Worm (Caenorhabditis elegans) whole organism, L2 larva: ENCODE results near the gene Y54G2A.72.

Source experiments
- C34F6.9 ChIP-seq: fragments of 150-350 bp; optimal IDR thresholded peaks from 2 replicates; lab custom pipeline; 2014; ENCODE audit warnings: missing biosample characterization, missing genetic modification characterization
- F13H6.1 ChIP-seq: sonication (generic microtip); optimal IDR thresholded peaks from 2 replicates; lab custom pipeline; 2016; ENCODE audit warnings: missing genetic modification characterization, missing compliant biosample characterization
- R02D3.7 ChIP-seq: fragments of 150-350 bp; optimal IDR thresholded peaks from 2 replicates; lab custom pipeline; 2014; ENCODE audit warnings: missing biosample characterization, missing genetic modification characterization
- Y55F3AM.14 ChIP-seq: fragments of 200-800 bp; sonication (Bioruptor generic); optimal IDR thresholded peaks from 2 replicates; lab custom pipeline; 2018; ENCODE audit warnings: mild to moderate bottlenecking, missing genetic modification characterization, missing compliant biosample characterization
- ZK546.5 ChIP-seq: sonication (generic microtip); optimal IDR thresholded peaks from 2 replicates; lab custom pipeline; 2017; ENCODE audit warnings: missing biosample characterization, missing genetic modification characterization
- alr-1 ChIP-seq: fragments of 150-350 bp; optimal IDR thresholded peaks from 2 replicates; lab custom pipeline; 2014; ENCODE audit warnings: missing biosample characterization, missing genetic modification characterization
- aly-2 ChIP-seq: fragments of 150-350 bp; optimal IDR thresholded peaks from 2 replicates; lab custom pipeline; 2014; ENCODE audit warnings: missing biosample characterization, missing genetic modification characterization
- blmp-1 ChIP-seq: sonication (generic microtip); optimal IDR thresholded peaks from 2 replicates; lab custom pipeline; 2017; ENCODE audit warnings: missing genetic modification characterization, mild to moderate bottlenecking, missing compliant biosample characterization, antibody characterized with exemption, moderate library complexity; ENCODE audit not compliant: insufficient read depth
- ceh-16 ChIP-seq: fragments of 150-350 bp; optimal IDR thresholded peaks from 2 replicates; lab custom pipeline; 2014; ENCODE audit warnings: missing biosample characterization, missing genetic modification characterization
- crh-2 ChIP-seq: sonication (generic microtip); optimal IDR thresholded peaks from 2 replicates; lab custom pipeline; 2017; ENCODE audit warnings: missing biosample characterization, missing genetic modification characterization
- dmd-4 ChIP-seq: sonication (generic microtip); optimal IDR thresholded peaks from 2 replicates; lab custom pipeline; 2017; ENCODE audit warnings: missing biosample characterization, missing genetic modification characterization
- egl-27 ChIP-seq: sonication (generic microtip); optimal IDR thresholded peaks from 3 replicates; lab custom pipeline; 2017; ENCODE audit warnings: missing biosample characterization, missing genetic modification reagents, missing genetic modification characterization
- elt-3 ChIP-seq: sonication (generic microtip); optimal IDR thresholded peaks from 2 replicates; lab custom pipeline; 2017; ENCODE audit warnings: missing biosample characterization, missing genetic modification characterization
- gmeb-1 ChIP-seq: fragments of 150-350 bp; optimal IDR thresholded peaks from 2 replicates; lab custom pipeline; 2014; ENCODE audit warnings: missing biosample characterization, missing genetic modification characterization
- lin-11 ChIP-seq: fragments of 150-350 bp; sonication (generic microtip); optimal IDR thresholded peaks from 2 replicates; lab custom pipeline; 2014; ENCODE audit warnings: missing biosample characterization, missing genetic modification characterization, inconsistent platforms, mixed read lengths
- lin-39 ChIP-seq: fragments of 150-350 bp; optimal IDR thresholded peaks from 2 replicates; lab custom pipeline; 2014; ENCODE audit warnings: missing biosample characterization, missing genetic modification reagents, missing genetic modification characterization
- mbf-1 ChIP-seq: sonication (generic microtip); optimal IDR thresholded peaks from 2 replicates; lab custom pipeline; 2017; ENCODE audit warnings: missing biosample characterization, missing genetic modification characterization
- mdl-1 ChIP-seq, 2 experiments: fragments of 150-350 bp in 1 of 2; sonication (generic microtip) in 1 of 2; optimal IDR thresholded peaks; 2 replicates each; lab custom pipeline; 2017; ENCODE audit warnings: missing biosample characterization in 2 of 2, missing genetic modification characterization in 2 of 2
- nhr-11 ChIP-seq: fragments of 150-350 bp; optimal IDR thresholded peaks from 2 replicates; lab custom pipeline; 2014; ENCODE audit warnings: missing biosample characterization, missing genetic modification characterization
- nhr-12 ChIP-seq: fragments of 150-350 bp; optimal IDR thresholded peaks from 2 replicates; lab custom pipeline; 2014; ENCODE audit warnings: missing biosample characterization, missing genetic modification characterization
- nhr-21 ChIP-seq: fragments of 150-350 bp; optimal IDR thresholded peaks from 2 replicates; lab custom pipeline; 2014; ENCODE audit warnings: missing biosample characterization, missing genetic modification characterization
- nhr-23 ChIP-seq: fragments of 150-350 bp; optimal IDR thresholded peaks from 2 replicates; lab custom pipeline; 2014; ENCODE audit warnings: missing biosample characterization, missing genetic modification reagents, missing genetic modification characterization
- nhr-237 ChIP-seq: fragments of 150-350 bp; optimal IDR thresholded peaks from 2 replicates; lab custom pipeline; 2014; ENCODE audit warnings: missing biosample characterization, missing genetic modification characterization
- nhr-25 ChIP-seq: fragments of 150-350 bp; sonication (generic microtip); optimal IDR thresholded peaks from 3 replicates; lab custom pipeline; 2014; ENCODE audit warnings: missing biosample characterization, missing genetic modification characterization
- peb-1 ChIP-seq: fragments of 150-350 bp; optimal IDR thresholded peaks from 2 replicates; lab custom pipeline; 2014; ENCODE audit warnings: missing biosample characterization, missing genetic modification characterization
- sem-4 ChIP-seq: fragments of 150-350 bp; optimal IDR thresholded peaks from 2 replicates; lab custom pipeline; 2014; ENCODE audit warnings: missing biosample characterization, missing genetic modification reagents, missing genetic modification characterization
- skn-1 ChIP-seq: sonication (generic microtip); optimal IDR thresholded peaks from 2 replicates; lab custom pipeline; 2017; ENCODE audit warnings: missing biosample characterization, missing genetic modification characterization
- sma-3 ChIP-seq: sonication (generic microtip); optimal IDR thresholded peaks from 2 replicates; lab custom pipeline; 2016; ENCODE audit warnings: missing genetic modification reagents, missing genetic modification characterization, missing compliant biosample characterization
- sma-9 ChIP-seq, 2 experiments: fragments of 150-350 bp in 1 of 2; sonication (generic microtip) in 1 of 2; optimal IDR thresholded peaks; 2 replicates each; lab custom pipeline; 2014 to 2016; ENCODE audit warnings: missing genetic modification characterization in 2 of 2, mild to moderate bottlenecking in 1 of 2, missing biosample characterization in 1 of 2, missing compliant biosample characterization in 1 of 2, missing genetic modification reagents in 1 of 2, moderate library complexity in 1 of 2
- snpc-4 ChIP-seq: fragments of 150-350 bp; optimal IDR thresholded peaks from 2 replicates; lab custom pipeline; 2014; ENCODE audit warnings: missing biosample characterization, missing genetic modification characterization
- unc-39 ChIP-seq: fragments of 150-350 bp; optimal IDR thresholded peaks from 2 replicates; lab custom pipeline; 2014; ENCODE audit warnings: missing biosample characterization, missing genetic modification characterization
- unc-55 ChIP-seq: fragments of 150-350 bp; sonication (generic microtip); optimal IDR thresholded peaks from 3 replicates; lab custom pipeline; 2014; ENCODE audit warnings: missing biosample characterization, missing genetic modification reagents, missing genetic modification characterization
- unc-62 ChIP-seq: fragments of 150-350 bp; optimal IDR thresholded peaks from 2 replicates; lab custom pipeline; 2014; ENCODE audit warnings: missing biosample characterization, missing genetic modification reagents, missing genetic modification characterization
- ztf-11 ChIP-seq: sonication (generic microtip); optimal IDR thresholded peaks from 2 replicates; lab custom pipeline; 2017; ENCODE audit warnings: missing biosample characterization, missing genetic modification characterization
- ztf-4 ChIP-seq: fragments of 150-350 bp; optimal IDR thresholded peaks from 2 replicates; lab custom pipeline; 2014; ENCODE audit warnings: missing biosample characterization, missing genetic modification characterization

The Y54G2A.72 gene

ce11 chrIV:2762380-2762779, 15.6 kb upstream of the Y54G2A.72 start, which contains the start of gene Y54G2A.77:
TSS of gene Y54G2A.77 (plus strand) at chrIV:2762680.
- no peak for TF ChIP-seq nhr-23 (tag; lab: Kevin White, UChicago)
- TF ChIP-seq egl-27 (tag; lab: Kevin White, UChicago) = no peak
- TF ChIP-seq R02D3.7 (tag; lab: Kevin White, UChicago) = no peak
- no peak for TF ChIP-seq skn-1 (tag; lab: Kevin White, UChicago)
- no peak for TF ChIP-seq F13H6.1 (tag; lab: Kevin White, UChicago)
- no peak for TF ChIP-seq ztf-4 (tag; lab: Kevin White, UChicago)
- no peak for TF ChIP-seq sma-3 (GFP tag; lab: Kevin White, UChicago)
- no peak for TF ChIP-seq nhr-237 (tag; lab: Kevin White, UChicago)
- no peak for TF ChIP-seq ZK546.5
- no peak for TF ChIP-seq peb-1
- TF ChIP-seq ztf-11 (tag; lab: Kevin White, UChicago) = no peak
- no peak for TF ChIP-seq dmd-4 (tag; lab: Kevin White, UChicago)
- no peak for TF ChIP-seq unc-62 (GFP tag; lab: Kevin White, UChicago)
- no peak for TF ChIP-seq lin-11 (tag; lab: Kevin White, UChicago)
- TF ChIP-seq mdl-1 (tag; optimal IDR thresholded peaks at IDR 0.05; lab: Kevin White, UChicago) = no peak
- TF ChIP-seq C34F6.9 (tag; lab: Kevin White, UChicago) = no peak
- no peak for TF ChIP-seq aly-2 (tag; lab: Kevin White, UChicago)
- no peak for TF ChIP-seq sem-4 (tag; lab: Kevin White, UChicago)

- TF ChIP-seq nhr-25 (tag; lab: Kevin White, UChicago) (peak; percentile 22), elt-3 (tag; lab: Kevin White, UChicago) (no peak)
Measured at ce11 chrIV:2764160-2764559, 13.8 kb upstream of the Y54G2A.72 start.

- no peak for TF ChIP-seq sma-9 (GFP tag; optimal IDR thresholded peaks at IDR 0.05; lab: Kevin White, UChicago)
- TF ChIP-seq sma-9 (tag; optimal IDR thresholded peaks at IDR 0.05; lab: Kevin White, UChicago) = no peak
- no peak for TF ChIP-seq nhr-11 (tag; lab: Kevin White, UChicago)
- peak; percentile 40 for TF ChIP-seq Y55F3AM.14 (GFP tag; lab: Kevin White, UChicago)
- peak; percentile 67 for TF ChIP-seq nhr-25 (tag; lab: Kevin White, UChicago)
- no peak for TF ChIP-seq aly-2 (tag; lab: Kevin White, UChicago)
Measured at ce11 chrIV:2765048-2765708, 12.8 kb upstream of the Y54G2A.72 start.

- no peak for TF ChIP-seq F13H6.1 (tag; lab: Kevin White, UChicago)
- no peak for TF ChIP-seq crh-2 (tag; lab: Kevin White, UChicago)
- TF ChIP-seq dmd-4 (tag; lab: Kevin White, UChicago) = no peak
- TF ChIP-seq lin-39 = no peak
- no peak for TF ChIP-seq nhr-23 (tag; lab: Kevin White, UChicago)
- no peak for TF ChIP-seq R02D3.7 (tag; lab: Kevin White, UChicago)
- TF ChIP-seq blmp-1 (tag; lab: Kevin White, UChicago) = no peak
- no peak for TF ChIP-seq unc-39 (tag; lab: Kevin White, UChicago)
- TF ChIP-seq unc-62 (GFP tag; lab: Kevin White, UChicago) = no peak
- no peak for TF ChIP-seq nhr-21 (tag; lab: Kevin White, UChicago)
- no peak for TF ChIP-seq mdl-1 (tag; optimal IDR thresholded peaks at IDR 0.05; lab: Kevin White, UChicago)
- TF ChIP-seq ztf-11 (tag; lab: Kevin White, UChicago) = no peak
- TF ChIP-seq skn-1 (tag; lab: Kevin White, UChicago) = no peak
- TF ChIP-seq unc-55 (GFP tag; lab: Kevin White, UChicago) = no peak
- no peak for TF ChIP-seq snpc-4 (tag; lab: Kevin White, UChicago)
- TF ChIP-seq nhr-237 (tag; lab: Kevin White, UChicago) = no peak
Measured at ce11 chrIV:2770067-2770466, 7.9 kb upstream of the Y54G2A.72 start.

- TF ChIP-seq ceh-16 (tag; lab: Kevin White, UChicago) (no peak), unc-62 (GFP tag; lab: Kevin White, UChicago) (no peak), nhr-12 (tag; lab: Kevin White, UChicago) (no peak), aly-2 (tag; lab: Kevin White, UChicago) (no peak), ZK546.5 (no peak), mbf-1 (tag; lab: Kevin White, UChicago) (no peak), ztf-11 (tag; lab: Kevin White, UChicago) (no peak), dmd-4 (tag; lab: Kevin White, UChicago) (no peak), ztf-4 (tag; lab: Kevin White, UChicago) (no peak), gmeb-1 (tag; lab: Kevin White, UChicago) (no peak), nhr-21 (tag; lab: Kevin White, UChicago) (no peak), nhr-23 (tag; lab: Kevin White, UChicago) (no peak), lin-11 (tag; lab: Kevin White, UChicago) (no peak), alr-1 (tag; lab: Kevin White, UChicago) (no peak), peb-1 (no peak), nhr-25 (tag; lab: Kevin White, UChicago) (no peak)
- TF ChIP-seq, all 48 proteins: peak for 0
Measured at ce11 chrIV:2770835-2771234, 7.1 kb upstream of the Y54G2A.72 start.
